Worm (Caenorhabditis elegans): ENCODE data around the gene idhb-1.
A peak's percentile ranks its signal among the peaks of the same experiment; 100 is the strongest.

idhb-1 gene

DNA sequence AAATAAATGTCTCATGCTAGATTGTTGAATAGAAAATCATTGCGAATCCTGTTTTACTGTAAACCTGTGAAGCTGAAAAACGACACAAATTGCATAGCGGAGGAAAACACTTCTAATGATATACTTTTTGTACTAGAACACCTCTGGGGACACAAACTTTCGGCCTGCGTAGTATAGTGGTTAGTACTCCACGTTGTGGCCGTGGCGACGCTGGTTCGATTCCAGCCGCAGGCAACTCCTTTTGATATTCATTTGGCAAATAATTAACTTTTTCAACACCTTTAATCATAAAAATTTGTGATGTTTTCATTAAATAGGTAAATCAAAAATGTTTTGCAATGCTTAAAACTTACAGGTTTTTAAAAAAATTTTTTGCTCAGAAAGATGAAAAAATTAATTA lies 39.0 kb downstream of the idhb-1 start:
- TF ChIP-seq ztf-11 (tag; optimal IDR thresholded peaks at IDR 0.05) (no peak), snpc-4 (tag; optimal IDR thresholded peaks at IDR 0.05) (no peak), madf-9 (GFP tag; conservative IDR thresholded peaks at IDR 0.05) (no peak), Y5F2A.4 (GFP tag; optimal IDR thresholded peaks at IDR 0.05) (no peak), pqm-1 (tag; optimal IDR thresholded peaks at IDR 0.05) (no peak), lsy-2 (tag; optimal IDR thresholded peaks at IDR 0.05) (no peak), lim-7 (GFP tag; IDR thresholded peaks at IDR 0.05) (peak; percentile 81), hlh-11 (tag; optimal IDR thresholded peaks at IDR 0.05) (no peak), lin-15B (tag; optimal IDR thresholded peaks at IDR 0.05) (no peak), tra-1 (GFP tag; IDR thresholded peaks at IDR 0.05) (peak; percentile 42; the same call in 1 of the 2 replicates), daf-8 (GFP tag; IDR thresholded peaks at IDR 0.05) (no peak), F44E2.7 (GFP tag; IDR thresholded peaks at IDR 0.05) (no peak), nhr-76 (tag; optimal IDR thresholded peaks at IDR 0.05) (no peak), php-3 (GFP tag; IDR thresholded peaks at IDR 0.05) (no peak), F37D6.2 (tag; optimal IDR thresholded peaks at IDR 0.05) (no peak), cey-2 (tag; optimal IDR thresholded peaks at IDR 0.05; ENCODE audit: borderline replicate concordance, insufficient read depth) (no peak), mep-1 (tag; optimal IDR thresholded peaks at IDR 0.05) (peak; percentile 51), Y75B8A.6 (GFP tag; IDR thresholded peaks at IDR 0.05) (no peak), hlh-30 (tag; optimal IDR thresholded peaks at IDR 0.05; ENCODE audit: insufficient read depth) (no peak), lin-39 (tag; optimal IDR thresholded peaks at IDR 0.05) (no peak), dpl-1 (GFP tag; optimal IDR thresholded peaks at IDR 0.05) (no peak), spr-3 (GFP tag; optimal IDR thresholded peaks at IDR 0.05) (no peak), T20F7.1 (GFP tag; optimal IDR thresholded peaks at IDR 0.05) (no peak), vab-7 (GFP tag; IDR thresholded peaks at IDR 0.05) (peak; percentile 68; the same call in 1 of the 2 replicates), Y105C5A.15 (GFP tag; IDR thresholded peaks at IDR 0.05) (no peak), pha-4 (GFP tag; IDR thresholded peaks at IDR 0.05) (peak; percentile 54; the same call in 1 of the 2 replicates), pha-4 (tag; optimal IDR thresholded peaks at IDR 0.05) (no peak), daf-16 (GFP tag; optimal IDR thresholded peaks at IDR 0.05) (peak in 1 of 2 experiments; percentile 29), daf-16 (tag; optimal IDR thresholded peaks at IDR 0.05) (peak; percentile 51), zfp-2 (tag; optimal IDR thresholded peaks at IDR 0.05) (no peak), nhr-28 (tag; optimal IDR thresholded peaks at IDR 0.05) (no peak), arid-1 (GFP tag; conservative IDR thresholded peaks at IDR 0.05) (0 out of 2 replicates have a peak, but pooled peaks have one; percentile 31), daf-12 (tag; optimal IDR thresholded peaks at IDR 0.05) (no peak), jun-1 (tag; optimal IDR thresholded peaks at IDR 0.05) (no peak), nhr-11 (tag; optimal IDR thresholded peaks at IDR 0.05) (no peak), ces-1 (GFP tag; optimal IDR thresholded peaks at IDR 0.05) (no peak), mxl-2 (GFP tag; conservative IDR thresholded peaks at IDR 0.05) (no peak), lin-13 (GFP tag; optimal IDR thresholded peaks at IDR 0.05) (no peak), lin-29 (GFP tag; IDR thresholded peaks at IDR 0.05) (no peak), F49E8.2 (tag; optimal IDR thresholded peaks at IDR 0.05; ENCODE audit: borderline replicate concordance) (no peak), aha-1 (tag) (peak; percentile 9), nhr-102 (tag; optimal IDR thresholded peaks at IDR 0.05) (no peak), dve-1 (tag; optimal IDR thresholded peaks at IDR 0.05; ENCODE audit: insufficient read depth) (peak; percentile 49), F10B5.3 (tag; optimal IDR thresholded peaks at IDR 0.05) (no peak), tag-97 (GFP tag; IDR thresholded peaks at IDR 0.05) (no peak), nhr-6 (tag; optimal IDR thresholded peaks at IDR 0.05) (no peak), nhr-10 (tag; optimal IDR thresholded peaks at IDR 0.05) (no peak), ztf-7 (tag; optimal IDR thresholded peaks at IDR 0.05) (no peak), egl-43 (GFP tag; IDR thresholded peaks at IDR 0.05) (peak; percentile 71; the same call in 1 of the 2 replicates), saeg-2 (GFP tag; IDR thresholded peaks at IDR 0.05) (no peak), mes-2 (tag; optimal IDR thresholded peaks at IDR 0.05; ENCODE audit: poor library complexity, severe bottlenecking) (peak; percentile 54), fos-1 (tag; optimal IDR thresholded peaks at IDR 0.05) (no peak), nhr-48 (tag; optimal IDR thresholded peaks at IDR 0.05) (no peak)

Measured in whole organism, L4 larva.